Fruit fly (Drosophila melanogaster): ENCODE data around the gene Rpn12R.

dm6 chr3L:15021008-15021407, 21.4 kb downstream of the Rpn12R start:
- no peak for TF ChIP-seq usp (GFP tag; optimal IDR thresholded peaks at IDR 0.05)
- TF ChIP-seq pan (optimal IDR thresholded peaks at IDR 0.05) = no peak
- TF ChIP-seq Dll (optimal IDR thresholded peaks at IDR 0.05) = no peak
- no peak for TF ChIP-seq psq (optimal IDR thresholded peaks at IDR 0.05)
- TF ChIP-seq CG8478 (optimal IDR thresholded peaks at IDR 0.05) = no peak

Data from whole organism.